Worm (Caenorhabditis elegans) whole organism, L4/young adult: ENCODE results near the gene eif-2Bgamma.

Source experiments
- W03F9.2 ChIP-seq: fragments of 150-350 bp; optimal IDR thresholded peaks from 2 replicates; lab custom pipeline; 2014; ENCODE audit warnings: missing biosample characterization, missing genetic modification characterization
- dao-5 ChIP-seq: sonication (generic microtip); optimal IDR thresholded peaks from 2 replicates; lab custom pipeline; 2016; ENCODE audit warnings: missing genotype, missing genetic modification characterization, moderate library complexity, missing compliant biosample characterization
- him-1 ChIP-seq: sonication (generic microtip); optimal IDR thresholded peaks from 2 replicates; lab custom pipeline; 2016; ENCODE audit warnings: missing genotype, missing genetic modification reagents, missing genetic modification characterization, missing compliant biosample characterization

- no peak for TF ChIP-seq him-1 (tag; lab: Kevin White, UChicago)
- TF ChIP-seq dao-5: no peak
- TF ChIP-seq W03F9.2 (tag; lab: Kevin White, UChicago): no peak
Observed at ce11 chrII:6915875-6916274, 51.6 kb downstream of the eif-2Bgamma start, which contains the start of gene B0252.8.
